Fruit fly (Drosophila melanogaster) whole organism, wandering third instar larva: ENCODE measurements around the gene Fibp.

Experiments
- Abd-B ChIP-seq: fragments of >200 bp; optimal IDR thresholded peaks from 2 replicates; lab custom pipeline; 2017; ENCODE audit warnings: missing biosample characterization, missing genetic modification characterization
- Hr78 ChIP-seq: fragments of >200 bp; optimal IDR thresholded peaks from 2 replicates; lab custom pipeline; 2017; ENCODE audit warnings: missing biosample characterization, missing genetic modification characterization
- N ChIP-seq: fragments of >200 bp; optimal IDR thresholded peaks from 2 replicates; lab custom pipeline; 2018; ENCODE audit warnings: missing biosample characterization, missing external identifiers, missing genetic modification characterization
- OdsH ChIP-seq: fragments of 200-800 bp; sonication (Bioruptor generic); optimal IDR thresholded peaks from 2 replicates; lab custom pipeline; 2016; ENCODE audit warnings: missing biosample characterization, mild to moderate bottlenecking, missing genetic modification characterization
- Vsx2 ChIP-seq: fragments of 200-300, 225-300 bp; sonication (Bioruptor generic); optimal IDR thresholded peaks from 2 replicates; lab custom pipeline; 2018; ENCODE audit warnings: missing biosample characterization, missing genetic modification characterization; ENCODE audit not compliant: partially characterized antibody
- br ChIP-seq: fragments of 200-800 bp; sonication (Bioruptor generic); optimal IDR thresholded peaks from 2 replicates; lab custom pipeline; 2016; ENCODE audit warnings: missing biosample characterization, missing genetic modification characterization
- dl ChIP-seq, 2 experiments: fragments of 175-275, 200-275 bp in 1 of 2; fragments of 200-275 bp in 1 of 2; sonication (Bioruptor generic); optimal IDR thresholded peaks; lab custom pipeline; 2018; ENCODE audit warnings: mild to moderate bottlenecking in 2 of 2, missing biosample characterization in 2 of 2, missing genetic modification characterization in 2 of 2, moderate library complexity in 2 of 2; ENCODE audit not compliant: partially characterized antibody in 2 of 2, insufficient read depth in 1 of 2
- foxo ChIP-seq, 2 experiments: fragments of 200-800 bp; sonication (Bioruptor generic); optimal IDR thresholded peaks; 2 replicates in 1 of 2; 3 replicates in 1 of 2; lab custom pipeline; 2016 to 2017; ENCODE audit warnings: missing biosample characterization in 2 of 2, missing genetic modification characterization in 2 of 2
- h ChIP-seq: fragments of 200-800 bp; sonication (Bioruptor generic); optimal IDR thresholded peaks from 3 replicates; lab custom pipeline; 2016; ENCODE audit warnings: missing biosample characterization, mild to moderate bottlenecking, missing genetic modification characterization
- pan ChIP-seq: fragments of >200 bp; optimal IDR thresholded peaks from 2 replicates; lab custom pipeline; 2017
- psq ChIP-seq: fragments of 200-800 bp; sonication (Bioruptor generic); optimal IDR thresholded peaks from 3 replicates; lab custom pipeline; 2017; ENCODE audit warnings: missing biosample characterization, mild to moderate bottlenecking, missing genetic modification characterization, moderate library complexity
- rgr ChIP-seq: fragments of 200-800 bp; sonication (Bioruptor generic); optimal IDR thresholded peaks from 3 replicates; lab custom pipeline; 2016; ENCODE audit warnings: missing biosample characterization, mild to moderate bottlenecking, missing genetic modification characterization
- usp ChIP-seq: fragments of >200 bp; optimal IDR thresholded peaks from 2 replicates; lab custom pipeline; 2017; ENCODE audit warnings: missing biosample characterization, missing genetic modification characterization
- woc ChIP-seq: sonication (Bioruptor generic); optimal IDR thresholded peaks from 2 replicates; lab custom pipeline; 2016; ENCODE audit warnings: missing biosample characterization, mild to moderate bottlenecking, missing genetic modification characterization

DNA sequence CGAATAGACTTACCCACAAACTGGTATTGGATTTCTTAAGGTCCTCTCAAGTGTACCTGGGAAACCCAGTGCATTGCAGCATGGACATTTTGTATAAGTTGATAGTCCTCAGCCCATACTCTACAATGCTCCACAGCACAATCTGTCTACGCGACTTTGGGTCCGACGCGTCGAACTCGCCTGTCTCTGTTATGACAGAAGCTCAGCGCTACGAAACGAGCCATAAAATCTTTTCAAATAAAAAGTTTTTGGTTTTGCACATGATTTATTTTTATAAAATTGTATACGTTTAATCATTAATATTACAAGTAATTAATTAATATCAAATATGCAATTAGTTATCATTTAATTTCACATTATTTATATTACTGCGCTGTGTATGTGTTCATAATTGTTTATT, 49.5 kb upstream of the Fibp start:
- no peak for TF ChIP-seq pan
- TF ChIP-seq usp (GFP tag; lab: Kevin White, UChicago), result no peak
- no peak for TF ChIP-seq dl (GFP tag; optimal IDR thresholded peaks at IDR 0.05; lab: Kevin White, UChicago; ENCODE audit: insufficient read depth in 1 of 2, partially characterized antibody in 2 of 2)
- no peak for TF ChIP-seq br (GFP tag; lab: Kevin White, UChicago)
- no peak for TF ChIP-seq N
- TF ChIP-seq woc, result no peak
- no peak for TF ChIP-seq h (GFP tag; lab: Kevin White, UChicago)
- no peak for TF ChIP-seq foxo (GFP tag; optimal IDR thresholded peaks at IDR 0.05; lab: Kevin White, UChicago)
- no peak for TF ChIP-seq Hr78 (GFP tag; lab: Kevin White, UChicago)
- no peak for TF ChIP-seq OdsH
- TF ChIP-seq Vsx2 (GFP tag; lab: Kevin White, UChicago), result no peak
- no peak for TF ChIP-seq Abd-B (GFP tag; lab: Kevin White, UChicago)
- TF ChIP-seq psq, result no peak
- TF ChIP-seq rgr (GFP tag; lab: Kevin White, UChicago), result no peak
